Worm (Caenorhabditis elegans) whole organism, L3 larva: ENCODE data around the gene clc-19.
A peak's percentile ranks its signal among the peaks of the same experiment; 100 is the strongest.

Experiments used
- R02D3.7 ChIP-seq: fragments of 150-350 bp; optimal IDR thresholded peaks from 2 replicates; lab custom pipeline; 2014; ENCODE audit warnings: missing biosample characterization, missing genetic modification characterization
- ZK546.5 ChIP-seq: sonication (generic microtip); optimal IDR thresholded peaks from 2 replicates; lab custom pipeline; 2017; ENCODE audit warnings: missing biosample characterization, missing genetic modification characterization
- ama-1 ChIP-seq: fragments of 150-350 bp; optimal IDR thresholded peaks from 2 replicates; lab custom pipeline; 2018
- ceh-16 ChIP-seq: sonication (generic microtip); optimal IDR thresholded peaks from 2 replicates; lab custom pipeline; 2017; ENCODE audit warnings: missing biosample characterization, missing genetic modification characterization
- ceh-28 ChIP-seq: fragments of 150-350 bp; optimal IDR thresholded peaks from 2 replicates; lab custom pipeline; 2014; ENCODE audit warnings: missing biosample characterization, missing genetic modification reagents, missing genetic modification characterization
- ceh-9 ChIP-seq: sonication (generic microtip); optimal IDR thresholded peaks from 2 replicates; lab custom pipeline; 2018; ENCODE audit warnings: missing biosample characterization, missing genetic modification characterization
- daf-12 ChIP-seq: fragments of 150-350 bp; optimal IDR thresholded peaks from 2 replicates; lab custom pipeline; 2014; ENCODE audit warnings: missing biosample characterization, missing genetic modification reagents, missing genetic modification characterization
- egl-5 ChIP-seq: fragments of 150-350 bp; optimal IDR thresholded peaks from 2 replicates; lab custom pipeline; 2017; ENCODE audit warnings: missing biosample characterization, missing genetic modification reagents, missing genetic modification characterization, inconsistent platforms
- elt-1 ChIP-seq: fragments of 150-350 bp; optimal IDR thresholded peaks from 2 replicates; lab custom pipeline; 2014; ENCODE audit warnings: missing biosample characterization, missing genetic modification characterization
- elt-2 ChIP-seq: sonication (generic microtip); optimal IDR thresholded peaks from 2 replicates; lab custom pipeline; 2016; ENCODE audit warnings: missing genetic modification reagents, mild to moderate bottlenecking, missing genetic modification characterization, missing compliant biosample characterization
- elt-3 ChIP-seq, 3 experiments: fragments of 150-350 bp in 1 of 3; sonication (generic microtip) in 2 of 3; optimal IDR thresholded peaks; 2 replicates in 2 of 3; 4 replicates in 1 of 3; lab custom pipeline; 2014 to 2017; ENCODE audit warnings: missing biosample characterization in 3 of 3, missing genetic modification characterization in 3 of 3
- eor-1 ChIP-seq, 2 experiments: fragments of 150-350 bp; optimal IDR thresholded peaks; 2 replicates each; lab custom pipeline; 2014 to 2018; ENCODE audit warnings: missing biosample characterization in 2 of 2, missing genetic modification characterization in 2 of 2
- fkh-10 ChIP-seq: sonication (generic microtip); optimal IDR thresholded peaks from 2 replicates; lab custom pipeline; 2017; ENCODE audit warnings: missing biosample characterization, missing genetic modification reagents, missing genetic modification characterization
- fkh-2 ChIP-seq: fragments of 150-350 bp; optimal IDR thresholded peaks from 2 replicates; lab custom pipeline; 2014; ENCODE audit warnings: missing biosample characterization, missing genetic modification reagents, missing genetic modification characterization
- fos-1 ChIP-seq: fragments of 150-350 bp; optimal IDR thresholded peaks from 2 replicates; lab custom pipeline; 2014; ENCODE audit warnings: missing biosample characterization, missing genetic modification characterization
- hmg-11 ChIP-seq: sonication (generic microtip); optimal IDR thresholded peaks from 2 replicates; lab custom pipeline; 2016; ENCODE audit warnings: missing genetic modification characterization, missing compliant biosample characterization
- jun-1 ChIP-seq: fragments of 150-350 bp; optimal IDR thresholded peaks from 2 replicates; lab custom pipeline; 2014; ENCODE audit warnings: missing biosample characterization, missing genetic modification reagents, missing genetic modification characterization
- lin-15B ChIP-seq: fragments of 150-350 bp; optimal IDR thresholded peaks from 2 replicates; lab custom pipeline; 2014; ENCODE audit warnings: missing biosample characterization, missing genetic modification characterization
- lsy-12 ChIP-seq: sonication (generic microtip); optimal IDR thresholded peaks from 2 replicates; lab custom pipeline; 2016; ENCODE audit warnings: mild to moderate bottlenecking, missing genetic modification characterization, missing compliant biosample characterization
- mdl-1 ChIP-seq: fragments of 150-350 bp; optimal IDR thresholded peaks from 2 replicates; lab custom pipeline; 2014; ENCODE audit warnings: missing biosample characterization, missing genetic modification characterization
- mml-1 ChIP-seq: fragments of 150-350 bp; sonication (generic microtip); optimal IDR thresholded peaks from 3 replicates; lab custom pipeline; 2014; ENCODE audit warnings: missing biosample characterization, missing genetic modification characterization
- nfya-1 ChIP-seq: sonication (generic microtip); optimal IDR thresholded peaks from 2 replicates; lab custom pipeline; 2017; ENCODE audit warnings: missing genetic modification characterization, mild to moderate bottlenecking, missing compliant biosample characterization, antibody characterized with exemption, moderate library complexity; ENCODE audit not compliant: insufficient read depth
- nhr-12 ChIP-seq: fragments of 150-350 bp; optimal IDR thresholded peaks from 2 replicates; lab custom pipeline; 2014; ENCODE audit warnings: missing biosample characterization, missing genetic modification characterization
- nhr-23 ChIP-seq: fragments of 150-350 bp; optimal IDR thresholded peaks from 2 replicates; lab custom pipeline; 2014; ENCODE audit warnings: missing biosample characterization, missing genetic modification reagents, missing genetic modification characterization
- nhr-25 ChIP-seq: sonication (generic microtip); optimal IDR thresholded peaks from 2 replicates; lab custom pipeline; 2017; ENCODE audit warnings: missing biosample characterization, missing genetic modification characterization
- nhr-43 ChIP-seq: sonication (generic microtip); optimal IDR thresholded peaks from 2 replicates; lab custom pipeline; 2016; ENCODE audit warnings: mild to moderate bottlenecking, missing genetic modification characterization, missing compliant biosample characterization; ENCODE audit not compliant: poor library complexity, severe bottlenecking
- nhr-67 ChIP-seq: fragments of 150-350 bp; optimal IDR thresholded peaks from 2 replicates; lab custom pipeline; 2014; ENCODE audit warnings: missing biosample characterization, missing genetic modification characterization
- pha-4 ChIP-seq: fragments of 150-350 bp; optimal IDR thresholded peaks from 2 replicates; lab custom pipeline; 2014; ENCODE audit warnings: missing biosample characterization, missing genetic modification reagents, missing genetic modification characterization
- pqm-1 ChIP-seq: fragments of 150-350 bp; optimal IDR thresholded peaks from 2 replicates; lab custom pipeline; 2017; ENCODE audit warnings: missing biosample characterization, missing genetic modification characterization, inconsistent platforms
- skn-1 ChIP-seq: fragments of 150-350 bp; optimal IDR thresholded peaks from 2 replicates; lab custom pipeline; 2014; ENCODE audit warnings: missing biosample characterization, missing genetic modification characterization
- snpc-4 ChIP-seq: fragments of 150-350 bp; optimal IDR thresholded peaks from 2 replicates; lab custom pipeline; 2014; ENCODE audit warnings: missing biosample characterization, missing genetic modification characterization
- tbx-2 ChIP-seq: sonication (generic microtip); optimal IDR thresholded peaks from 2 replicates; lab custom pipeline; 2016; ENCODE audit warnings: mild to moderate bottlenecking, missing genetic modification characterization, missing compliant biosample characterization
- unc-39 ChIP-seq: sonication (generic microtip); optimal IDR thresholded peaks from 4 replicates; lab custom pipeline; 2017; ENCODE audit warnings: missing biosample characterization, missing genetic modification characterization
- zag-1 ChIP-seq: fragments of 150-350 bp; optimal IDR thresholded peaks from 2 replicates; lab custom pipeline; 2014; ENCODE audit warnings: missing biosample characterization, missing genetic modification characterization
- ztf-11 ChIP-seq: fragments of 150-350 bp; optimal IDR thresholded peaks from 2 replicates; lab custom pipeline; 2014; ENCODE audit warnings: missing biosample characterization, missing genetic modification characterization
- ztf-4 ChIP-seq: fragments of 150-350 bp; optimal IDR thresholded peaks from 2 replicates; lab custom pipeline; 2014; ENCODE audit warnings: missing biosample characterization, missing genetic modification characterization

clc-19 gene

DNA sequence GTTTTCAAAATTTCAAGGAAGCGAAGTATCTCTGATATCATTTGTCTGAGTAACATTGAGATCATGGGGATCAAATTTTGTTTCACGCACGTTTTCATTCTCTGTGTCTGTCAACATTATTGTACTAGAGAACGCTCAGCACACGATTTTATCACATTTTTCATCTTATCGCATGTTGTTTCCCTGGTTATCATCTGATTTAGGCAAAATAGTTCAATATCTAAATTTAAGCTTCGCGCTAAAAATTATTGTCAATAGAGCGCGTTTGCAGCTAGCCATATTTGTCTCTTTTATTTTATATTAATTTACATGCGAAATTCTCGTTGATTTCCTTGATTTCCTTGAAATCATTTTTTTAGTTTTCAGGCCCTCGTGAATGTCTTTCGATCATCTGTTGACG is 27.9 kb downstream of the clc-19 start, which contains the start of gene K02F3.2:
TSS of gene K02F3.2 (plus strand) at position 357 of the 400 bp plus-strand sequence.
- TF ChIP-seq nfya-1 (tag; lab: Kevin White, UChicago), result peak; percentile 30
- TF ChIP-seq mdl-1 (tag; lab: Kevin White, UChicago), result no peak
- no peak for TF ChIP-seq zag-1 (tag; lab: Kevin White, UChicago)
- peak; percentile 65 for TF ChIP-seq nhr-23 (tag; lab: Kevin White, UChicago)
- TF ChIP-seq nhr-25, result peak; percentile 4
- no peak for TF ChIP-seq tbx-2 (tag; lab: Kevin White, UChicago)
- TF ChIP-seq ceh-28 (tag; lab: Kevin White, UChicago), result peak; percentile 12
- TF ChIP-seq pha-4, result peak; percentile 86
- peak; percentile 28 for TF ChIP-seq lin-15B (tag; lab: Kevin White, UChicago)
- TF ChIP-seq jun-1 (tag; lab: Kevin White, UChicago), result peak; percentile 76
- peak; percentile 45 for TF ChIP-seq ama-1 (lab: Kevin White, UChicago)
- TF ChIP-seq ceh-9 (tag; lab: Kevin White, UChicago), result no peak
- TF ChIP-seq elt-1 (tag; lab: Kevin White, UChicago), result peak; percentile 53
- TF ChIP-seq hmg-11 (tag; lab: Kevin White, UChicago), result peak; percentile 12
- peak; percentile 71 for TF ChIP-seq elt-2 (tag; lab: Kevin White, UChicago)
- TF ChIP-seq pqm-1 (tag; lab: Kevin White, UChicago), result peak; percentile 84
- peak; percentile 80 for TF ChIP-seq nhr-43

DNA sequence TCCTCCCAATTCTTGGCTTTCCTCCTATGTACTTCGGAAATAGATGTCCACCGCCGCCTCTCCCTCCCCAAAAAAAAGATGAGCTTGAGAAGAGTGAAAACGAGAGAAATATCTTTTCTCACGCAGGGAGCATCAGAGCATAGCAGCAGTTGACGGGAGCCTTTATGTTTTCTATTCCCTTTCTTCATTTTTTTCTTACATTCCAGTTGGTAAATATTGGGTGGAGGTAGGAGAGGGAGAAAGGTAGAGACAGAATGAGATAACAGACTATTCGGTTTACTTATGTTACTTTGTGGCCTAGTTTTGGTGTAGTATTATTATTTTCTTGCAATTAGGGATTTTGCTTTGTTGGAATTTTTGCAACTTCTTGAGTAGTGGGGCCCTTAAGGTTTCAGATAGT is 28.8 kb downstream of the clc-19 start:
- no peak for TF ChIP-seq fkh-10
- TF ChIP-seq pha-4, result peak; percentile 51

DNA sequence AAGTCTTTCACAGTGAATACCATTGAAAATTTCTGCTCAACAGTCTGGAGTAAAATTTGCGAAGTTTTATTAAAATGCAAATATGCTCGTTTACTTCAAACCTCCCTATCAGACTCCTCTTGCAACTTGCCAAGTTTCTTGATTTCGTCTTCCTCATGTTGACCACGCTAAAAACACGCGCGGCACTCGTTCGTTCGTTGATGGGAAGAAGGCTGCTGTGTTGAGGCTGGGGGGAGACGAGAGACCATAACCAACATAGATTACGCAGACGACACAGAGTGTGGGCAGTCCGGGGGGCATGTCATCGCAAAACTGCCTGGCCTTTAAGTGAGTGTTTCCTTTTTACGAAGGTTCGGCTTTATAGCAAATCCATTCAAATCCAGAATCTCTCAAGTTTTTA is 29.4 kb downstream of the clc-19 start:
- TF ChIP-seq tbx-2 (tag; lab: Kevin White, UChicago) (no peak), daf-12 (no peak), lsy-12 (tag; lab: Kevin White, UChicago) (no peak), mml-1 (tag; lab: Kevin White, UChicago) (peak; percentile 88), egl-5 (no peak), nfya-1 (tag; lab: Kevin White, UChicago) (peak; percentile 57), ceh-16 (tag; lab: Kevin White, UChicago) (no peak), ama-1 (lab: Kevin White, UChicago) (no peak), nhr-67 (tag; lab: Kevin White, UChicago) (no peak), nhr-43 (peak; percentile 43), fkh-10 (no peak), ZK546.5 (tag; lab: Kevin White, UChicago) (no peak), pha-4 (peak; percentile 62), elt-2 (tag; lab: Kevin White, UChicago) (peak; percentile 16), jun-1 (tag; lab: Kevin White, UChicago) (no peak), fkh-2 (no peak), skn-1 (tag; lab: Kevin White, UChicago) (no peak), R02D3.7 (tag; lab: Kevin White, UChicago) (no peak), pqm-1 (tag; lab: Kevin White, UChicago) (peak; percentile 37), snpc-4 (tag; lab: Kevin White, UChicago) (peak; percentile 24), nhr-25 (no peak), lin-15B (tag; lab: Kevin White, UChicago) (peak; percentile 27), unc-39 (tag; lab: Kevin White, UChicago) (no peak), nhr-12 (no peak), ztf-11 (tag; lab: Kevin White, UChicago) (no peak), eor-1 (tag; optimal IDR thresholded peaks at IDR 0.05; lab: Kevin White, UChicago) (no peak), ztf-4 (tag; lab: Kevin White, UChicago) (no peak), elt-3 (tag; optimal IDR thresholded peaks at IDR 0.05; lab: Kevin White, UChicago) (no peak)

DNA sequence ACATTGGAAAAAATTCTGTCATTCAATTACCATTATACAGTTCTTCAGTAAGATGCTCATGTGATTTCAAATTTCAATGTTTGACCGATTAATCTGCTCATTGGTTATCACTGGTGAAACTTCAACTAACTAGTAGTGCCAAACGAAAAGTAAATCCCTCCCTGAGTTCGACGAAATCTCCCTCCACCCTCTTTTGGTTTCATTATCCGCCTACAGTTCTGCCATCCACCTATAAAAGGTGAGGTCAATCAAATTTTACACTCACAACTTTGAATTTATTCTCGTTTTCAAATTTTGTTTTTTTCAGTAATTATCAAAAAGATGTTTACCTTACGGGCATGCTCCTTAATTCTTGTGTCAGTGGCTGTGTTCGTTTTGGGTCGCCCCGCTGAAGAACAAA is 30.7 kb downstream of the clc-19 start, which contains the start of gene far-8:
TSS of gene far-8 (plus strand) at position 301 of the 400 bp plus-strand sequence.
- TF ChIP-seq ztf-11 (tag; lab: Kevin White, UChicago), result no peak
- no peak for TF ChIP-seq fos-1 (tag; lab: Kevin White, UChicago)
- TF ChIP-seq eor-1 (tag; optimal IDR thresholded peaks at IDR 0.05; lab: Kevin White, UChicago), result no peak
- TF ChIP-seq ztf-4 (tag; lab: Kevin White, UChicago), result no peak
